Fruit fly (Drosophila melanogaster): Measurements from ENCODE around the gene pim.
A peak's percentile ranks its signal among the peaks of the same experiment; 100 is the strongest.

pim gene

DNA sequence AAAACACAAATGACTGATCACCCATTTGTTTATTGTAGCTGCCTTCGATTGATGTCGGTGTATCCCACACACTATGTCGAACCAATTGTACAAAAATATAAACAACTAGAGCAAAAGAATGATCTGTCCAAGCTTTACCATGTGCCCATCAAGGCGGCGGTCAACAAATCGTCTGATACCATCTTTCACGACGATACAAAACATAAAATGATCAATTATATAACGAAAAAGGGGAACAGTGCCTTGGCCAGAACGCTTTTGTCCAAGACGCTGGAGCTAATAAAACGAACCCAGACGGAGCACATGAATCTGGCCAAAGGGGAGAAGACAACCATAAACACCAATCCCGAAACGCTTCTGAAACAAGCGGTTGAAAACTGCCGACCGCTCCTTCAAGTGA, 24.0 kb downstream of the pim start:
- no peak for TF ChIP-seq Hr78 (GFP tag; optimal IDR thresholded peaks at IDR 0.05)
- TF ChIP-seq sage (GFP tag; optimal IDR thresholded peaks at IDR 0.05) = no peak
- TF ChIP-seq h (GFP tag; optimal IDR thresholded peaks at IDR 0.05) = no peak
- no peak for TF ChIP-seq pan (optimal IDR thresholded peaks at IDR 0.05)
- TF ChIP-seq Myc (optimal IDR thresholded peaks at IDR 0.05) = no peak
- TF ChIP-seq Hr83 (GFP tag; optimal IDR thresholded peaks at IDR 0.05; ENCODE audit: poor library complexity, severe bottlenecking) = no peak
- no peak for TF ChIP-seq fru (GFP tag; optimal IDR thresholded peaks at IDR 0.05)
- TF ChIP-seq Dfd (GFP tag; optimal IDR thresholded peaks at IDR 0.05) = no peak
- no peak for TF ChIP-seq Vsx2 (GFP tag; optimal IDR thresholded peaks at IDR 0.05; ENCODE audit: partially characterized antibody)
- no peak for TF ChIP-seq CG9705 (GFP tag; optimal IDR thresholded peaks at IDR 0.05)
- TF ChIP-seq dl (GFP tag; optimal IDR thresholded peaks at IDR 0.05; ENCODE audit: insufficient read depth in 1 of 2, partially characterized antibody in 2 of 2) = no peak

- TF ChIP-seq Mio (GFP tag; optimal IDR thresholded peaks at IDR 0.05) (no peak), fru (GFP tag; optimal IDR thresholded peaks at IDR 0.05) (peak; percentile 39), GATAd (GFP tag; optimal IDR thresholded peaks at IDR 0.05) (no peak), ey (GFP tag; optimal IDR thresholded peaks at IDR 0.05) (peak; percentile 33), Sp1 (GFP tag; optimal IDR thresholded peaks at IDR 0.05) (peak; percentile 47), OdsH (GFP tag; optimal IDR thresholded peaks at IDR 0.05) (no peak), usp (GFP tag; optimal IDR thresholded peaks at IDR 0.05) (no peak), h (GFP tag; optimal IDR thresholded peaks at IDR 0.05) (peak; percentile 56), Dif (GFP tag; optimal IDR thresholded peaks at IDR 0.05; ENCODE audit: partially characterized antibody) (no peak), HLH106 (tag; optimal IDR thresholded peaks at IDR 0.05) (peak; percentile 61), rgr (GFP tag; optimal IDR thresholded peaks at IDR 0.05) (peak; percentile 55), Hnf4 (GFP tag; optimal IDR thresholded peaks at IDR 0.05) (peak; percentile 52), foxo (GFP tag; optimal IDR thresholded peaks at IDR 0.05) (peak in 1 of 2 experiments; percentile 24), dsf (GFP tag; optimal IDR thresholded peaks at IDR 0.05; ENCODE audit: borderline replicate concordance) (no peak), woc (GFP tag; optimal IDR thresholded peaks at IDR 0.05) (peak; percentile 64), pan (optimal IDR thresholded peaks at IDR 0.05) (no peak), dmrt93B (GFP tag; optimal IDR thresholded peaks at IDR 0.05) (no peak), dl (GFP tag; optimal IDR thresholded peaks at IDR 0.05; ENCODE audit: insufficient read depth in 1 of 2, partially characterized antibody in 2 of 2) (no peak), Vsx2 (GFP tag; optimal IDR thresholded peaks at IDR 0.05; ENCODE audit: partially characterized antibody) (no peak), Myc (optimal IDR thresholded peaks at IDR 0.05) (no peak), Hr83 (GFP tag; optimal IDR thresholded peaks at IDR 0.05; ENCODE audit: poor library complexity, severe bottlenecking) (no peak), lola (GFP tag; optimal IDR thresholded peaks at IDR 0.05) (peak; percentile 69), br (GFP tag; optimal IDR thresholded peaks at IDR 0.05) (no peak), psq (GFP tag; optimal IDR thresholded peaks at IDR 0.05) (peak; percentile 8), Jra (GFP tag; optimal IDR thresholded peaks at IDR 0.05) (peak; percentile 56), brk (GFP tag; optimal IDR thresholded peaks at IDR 0.05) (no peak), Rel (GFP tag; optimal IDR thresholded peaks at IDR 0.05) (no peak), Rel (tag; optimal IDR thresholded peaks at IDR 0.05) (peak; percentile 39), Hr78 (GFP tag; optimal IDR thresholded peaks at IDR 0.05) (no peak), CrebA (GFP tag; optimal IDR thresholded peaks at IDR 0.05; ENCODE audit: borderline replicate concordance) (no peak), CG32264 (GFP tag; optimal IDR thresholded peaks at IDR 0.05) (no peak), sage (GFP tag; optimal IDR thresholded peaks at IDR 0.05) (peak; percentile 31), Dfd (GFP tag; optimal IDR thresholded peaks at IDR 0.05) (no peak), N (GFP tag; optimal IDR thresholded peaks at IDR 0.05) (peak; percentile 94), sv (GFP tag; optimal IDR thresholded peaks at IDR 0.05) (peak; percentile 15), jim (GFP tag; optimal IDR thresholded peaks at IDR 0.05) (no peak), tai (GFP tag; optimal IDR thresholded peaks at IDR 0.05) (no peak), Abd-B (GFP tag; optimal IDR thresholded peaks at IDR 0.05) (no peak), CG9705 (GFP tag; optimal IDR thresholded peaks at IDR 0.05) (peak; percentile 12)
Measured at dm6 chr2L:10387869-10388726, 25.3 kb downstream of the pim start, which contains the start of gene da. da (plus strand) TSS chr2L:10388105.

Measured in whole organism, wandering third instar larva.